Worm (Caenorhabditis elegans) whole organism, midembryonic: ENCODE results near the gene mrps-18.C.
"Not testable (repeated sequence)": the region's sequence is repeated elsewhere in the genome, so short reads cannot be mapped to it uniquely, and the experiment has no call there.

Experiments
- T22C8.4 ChIP-seq: fragments of 200-800 bp; sonication (Bioruptor generic); IDR thresholded peaks from 2 replicates; pipeline ENCODE4 v1.3.6; 2022; ENCODE audit warnings: missing genetic modification characterization, missing compliant biosample characterization
- cog-1 ChIP-seq: sonication (generic microtip); optimal IDR thresholded peaks from 2 replicates; lab custom pipeline; 2016; ENCODE audit warnings: missing genetic modification characterization, missing compliant biosample characterization
- med-1 ChIP-seq: sonication (generic microtip); optimal IDR thresholded peaks from 2 replicates; lab custom pipeline; 2017; ENCODE audit warnings: missing genetic modification characterization, mild to moderate bottlenecking, missing compliant biosample characterization, antibody characterized with exemption, missing genetic modification reagents; ENCODE audit not compliant: insufficient read depth
- ref-1 ChIP-seq: fragments of 200-800 bp; sonication (Bioruptor generic); conservative IDR thresholded peaks from 2 replicates; pipeline ENCODE4 v1.3.6; 2022; ENCODE audit warnings: missing genetic modification reagents, missing genetic modification characterization, missing compliant biosample characterization
- tab-1 ChIP-seq: fragments of 200-800 bp; sonication (Bioruptor generic); IDR thresholded peaks from 2 replicates; pipeline ENCODE4 v1.3.6; 2022; ENCODE audit warnings: missing genetic modification characterization, missing compliant biosample characterization
- ztf-29 ChIP-seq: fragments of 200-800 bp; sonication (Bioruptor generic); IDR thresholded peaks from 2 replicates; pipeline ENCODE4 v1.3.6; 2022; ENCODE audit warnings: missing genetic modification reagents, missing genetic modification characterization, missing compliant biosample characterization

- TF ChIP-seq tab-1; T22C8.4 (GFP tag; lab: Robert Waterston, UW); ref-1 (GFP tag; lab: Robert Waterston, UW); ztf-29; med-1 (GFP tag; lab: Kevin White, UChicago); cog-1 (tag; lab: Kevin White, UChicago): not testable (repeated sequence)
Observed at ce11 chrII:6775076-6775475, 39.1 kb downstream of the mrps-18.C start, which contains the start of gene agr-1.
